Fruit fly (Drosophila melanogaster) whole organism, wandering third instar larva: ENCODE measurements around the gene Anp.

ENCODE experiments used
- Abd-B ChIP-seq: fragments of >200 bp; optimal IDR thresholded peaks from 2 replicates; lab custom pipeline; 2017; ENCODE audit warnings: missing biosample characterization, missing genetic modification characterization
- CG32264 ChIP-seq: fragments of 200-800 bp; sonication (Bioruptor generic); optimal IDR thresholded peaks from 2 replicates; lab custom pipeline; 2016; ENCODE audit warnings: missing biosample characterization, missing genetic modification characterization
- CG9705 ChIP-seq: fragments of 200-800 bp; sonication (Bioruptor generic); optimal IDR thresholded peaks from 2 replicates; lab custom pipeline; 2018; ENCODE audit warnings: missing biosample characterization, mild to moderate bottlenecking, missing genetic modification characterization
- CrebA ChIP-seq: fragments of 200-800 bp; sonication (Bioruptor generic); optimal IDR thresholded peaks from 2 replicates; lab custom pipeline; 2016; ENCODE audit warnings: missing biosample characterization, mild to moderate bottlenecking, missing genetic modification characterization, borderline replicate concordance
- Dfd ChIP-seq: fragments of >200 bp; optimal IDR thresholded peaks from 2 replicates; lab custom pipeline; 2017; ENCODE audit warnings: missing biosample characterization, missing genetic modification characterization
- Dif ChIP-seq: fragments of 200-275, 200-300 bp; sonication (Bioruptor generic); optimal IDR thresholded peaks from 2 replicates; lab custom pipeline; 2018; ENCODE audit warnings: missing biosample characterization, missing genetic modification characterization; ENCODE audit not compliant: partially characterized antibody
- GATAd ChIP-seq: sonication (Bioruptor generic); optimal IDR thresholded peaks from 2 replicates; lab custom pipeline; 2016; ENCODE audit warnings: missing biosample characterization, missing genetic modification characterization
- HLH106 ChIP-seq: fragments of 200-800 bp; optimal IDR thresholded peaks from 3 replicates; lab custom pipeline; 2019; ENCODE audit warnings: missing biosample characterization, mild to moderate bottlenecking, missing genetic modification characterization, moderate library complexity
- Hnf4 ChIP-seq: fragments of 200-800 bp; sonication (Bioruptor generic); optimal IDR thresholded peaks from 2 replicates; lab custom pipeline; 2016; ENCODE audit warnings: missing biosample characterization, mild to moderate bottlenecking, missing genetic modification characterization
- Hr78 ChIP-seq: fragments of >200 bp; optimal IDR thresholded peaks from 2 replicates; lab custom pipeline; 2017; ENCODE audit warnings: missing biosample characterization, missing genetic modification characterization
- Hr83 ChIP-seq: fragments of 200-300 bp; sonication (Bioruptor generic); optimal IDR thresholded peaks from 2 replicates; lab custom pipeline; 2016; ENCODE audit warnings: missing biosample characterization, mild to moderate bottlenecking, missing genetic modification characterization, moderate library complexity; ENCODE audit not compliant: poor library complexity, severe bottlenecking
- Jra ChIP-seq: sonication (Bioruptor generic); optimal IDR thresholded peaks from 2 replicates; lab custom pipeline; 2016; ENCODE audit warnings: missing biosample characterization, missing genetic modification characterization
- Mio ChIP-seq: sonication (Bioruptor generic); optimal IDR thresholded peaks from 2 replicates; lab custom pipeline; 2016; ENCODE audit warnings: missing biosample characterization, missing genetic modification characterization
- Myc ChIP-seq: fragments of >200 bp; optimal IDR thresholded peaks from 2 replicates; lab custom pipeline; 2017
- N ChIP-seq: fragments of >200 bp; optimal IDR thresholded peaks from 2 replicates; lab custom pipeline; 2018; ENCODE audit warnings: missing biosample characterization, missing external identifiers, missing genetic modification characterization
- OdsH ChIP-seq: fragments of 200-800 bp; sonication (Bioruptor generic); optimal IDR thresholded peaks from 2 replicates; lab custom pipeline; 2016; ENCODE audit warnings: missing biosample characterization, mild to moderate bottlenecking, missing genetic modification characterization
- Rel ChIP-seq, 2 experiments: fragments of 200-800 bp; sonication (Bioruptor generic) in 1 of 2; optimal IDR thresholded peaks; 2 replicates in 1 of 2; 3 replicates in 1 of 2; lab custom pipeline; 2016 to 2019; ENCODE audit warnings: mild to moderate bottlenecking in 2 of 2, missing biosample characterization in 2 of 2, missing genetic modification characterization in 2 of 2, moderate library complexity in 1 of 2
- Sp1 ChIP-seq: fragments of 200-800 bp; sonication (Bioruptor generic); optimal IDR thresholded peaks from 3 replicates; lab custom pipeline; 2019; ENCODE audit warnings: missing biosample characterization, mild to moderate bottlenecking, missing genetic modification characterization, moderate library complexity
- Vsx2 ChIP-seq: fragments of 200-300, 225-300 bp; sonication (Bioruptor generic); optimal IDR thresholded peaks from 2 replicates; lab custom pipeline; 2018; ENCODE audit warnings: missing biosample characterization, missing genetic modification characterization; ENCODE audit not compliant: partially characterized antibody
- br ChIP-seq: fragments of 200-800 bp; sonication (Bioruptor generic); optimal IDR thresholded peaks from 2 replicates; lab custom pipeline; 2016; ENCODE audit warnings: missing biosample characterization, missing genetic modification characterization
- brk ChIP-seq: fragments of 200-800 bp; sonication (Bioruptor generic); optimal IDR thresholded peaks from 2 replicates; lab custom pipeline; 2016; ENCODE audit warnings: missing biosample characterization, mild to moderate bottlenecking, missing genetic modification characterization
- dl ChIP-seq, 2 experiments: fragments of 175-275, 200-275 bp in 1 of 2; fragments of 200-275 bp in 1 of 2; sonication (Bioruptor generic); optimal IDR thresholded peaks; lab custom pipeline; 2018; ENCODE audit warnings: mild to moderate bottlenecking in 2 of 2, missing biosample characterization in 2 of 2, missing genetic modification characterization in 2 of 2, moderate library complexity in 2 of 2; ENCODE audit not compliant: partially characterized antibody in 2 of 2, insufficient read depth in 1 of 2
- dmrt93B ChIP-seq: fragments of 200-800 bp; sonication (Bioruptor generic); optimal IDR thresholded peaks from 2 replicates; lab custom pipeline; 2018; ENCODE audit warnings: missing biosample characterization, mild to moderate bottlenecking, missing genetic modification characterization
- dsf ChIP-seq: sonication (Bioruptor generic); optimal IDR thresholded peaks from 2 replicates; lab custom pipeline; 2016; ENCODE audit warnings: missing biosample characterization, missing genetic modification characterization, borderline replicate concordance
- ey ChIP-seq: fragments of 200-800 bp; sonication (Bioruptor generic); optimal IDR thresholded peaks from 2 replicates; lab custom pipeline; 2016; ENCODE audit warnings: missing biosample characterization, missing genetic modification characterization
- foxo ChIP-seq, 2 experiments: fragments of 200-800 bp; sonication (Bioruptor generic); optimal IDR thresholded peaks; 2 replicates in 1 of 2; 3 replicates in 1 of 2; lab custom pipeline; 2016 to 2017; ENCODE audit warnings: missing biosample characterization in 2 of 2, missing genetic modification characterization in 2 of 2
- fru ChIP-seq: fragments of 200-800 bp; sonication (Bioruptor generic); optimal IDR thresholded peaks from 3 replicates; lab custom pipeline; 2016; ENCODE audit warnings: missing biosample characterization, mild to moderate bottlenecking, missing genetic modification characterization
- h ChIP-seq: fragments of 200-800 bp; sonication (Bioruptor generic); optimal IDR thresholded peaks from 3 replicates; lab custom pipeline; 2016; ENCODE audit warnings: missing biosample characterization, mild to moderate bottlenecking, missing genetic modification characterization
- jim ChIP-seq: fragments of 175-275, 200-325 bp; sonication (Bioruptor generic); optimal IDR thresholded peaks from 2 replicates; lab custom pipeline; 2016; ENCODE audit warnings: missing biosample characterization, mild to moderate bottlenecking, missing genetic modification characterization
- lola ChIP-seq: fragments of >200 bp; optimal IDR thresholded peaks from 2 replicates; lab custom pipeline; 2017; ENCODE audit warnings: missing biosample characterization, missing genetic modification characterization
- pan ChIP-seq: fragments of >200 bp; optimal IDR thresholded peaks from 2 replicates; lab custom pipeline; 2017
- psq ChIP-seq: fragments of 200-800 bp; sonication (Bioruptor generic); optimal IDR thresholded peaks from 3 replicates; lab custom pipeline; 2017; ENCODE audit warnings: missing biosample characterization, mild to moderate bottlenecking, missing genetic modification characterization, moderate library complexity
- rgr ChIP-seq: fragments of 200-800 bp; sonication (Bioruptor generic); optimal IDR thresholded peaks from 3 replicates; lab custom pipeline; 2016; ENCODE audit warnings: missing biosample characterization, mild to moderate bottlenecking, missing genetic modification characterization
- sage ChIP-seq: fragments of 200-800 bp; sonication (Bioruptor generic); optimal IDR thresholded peaks from 2 replicates; lab custom pipeline; 2016; ENCODE audit warnings: missing biosample characterization, mild to moderate bottlenecking, missing genetic modification characterization
- sv ChIP-seq: fragments of 200-800 bp; sonication (Bioruptor generic); optimal IDR thresholded peaks from 3 replicates; lab custom pipeline; 2016; ENCODE audit warnings: missing biosample characterization, missing genetic modification characterization
- tai ChIP-seq: sonication (Bioruptor generic); optimal IDR thresholded peaks from 2 replicates; lab custom pipeline; 2016; ENCODE audit warnings: missing biosample characterization, missing genetic modification characterization
- usp ChIP-seq: fragments of >200 bp; optimal IDR thresholded peaks from 2 replicates; lab custom pipeline; 2017; ENCODE audit warnings: missing biosample characterization, missing genetic modification characterization
- woc ChIP-seq: sonication (Bioruptor generic); optimal IDR thresholded peaks from 2 replicates; lab custom pipeline; 2016; ENCODE audit warnings: missing biosample characterization, mild to moderate bottlenecking, missing genetic modification characterization

The Anp gene

dm6 chr3R:30258298-30258990 lies 48.7 kb downstream of the Anp start:
- peak; percentile 26 for TF ChIP-seq sage (GFP tag; lab: Kevin White, UChicago)
- TF ChIP-seq foxo (GFP tag; optimal IDR thresholded peaks at IDR 0.05; lab: Kevin White, UChicago), result peak; percentile 11 to 93
- peak; percentile 52 for TF ChIP-seq dmrt93B (GFP tag; lab: Kevin White, UChicago)
- TF ChIP-seq pan (lab: Kevin White, UChicago), result no peak
- TF ChIP-seq Vsx2 (GFP tag; lab: Kevin White, UChicago), result no peak
- TF ChIP-seq br (GFP tag; lab: Kevin White, UChicago), result peak; percentile 80
- TF ChIP-seq dl (GFP tag; optimal IDR thresholded peaks at IDR 0.05; lab: Kevin White, UChicago; ENCODE audit: insufficient read depth in 1 of 2, partially characterized antibody in 2 of 2), result no peak
- no peak for TF ChIP-seq lola (GFP tag; lab: Kevin White, UChicago)
- TF ChIP-seq Dif, result no peak
- no peak for TF ChIP-seq GATAd (GFP tag; lab: Kevin White, UChicago)
- peak; percentile 83 for TF ChIP-seq rgr (GFP tag; lab: Kevin White, UChicago)
- peak; percentile 84 for TF ChIP-seq OdsH (GFP tag; lab: Kevin White, UChicago)
- peak; percentile 39 for TF ChIP-seq CrebA (GFP tag; lab: Kevin White, UChicago)
- no peak for TF ChIP-seq Hr83 (GFP tag; lab: Kevin White, UChicago)
- peak; percentile 84 for TF ChIP-seq ey (GFP tag; lab: Kevin White, UChicago)
- TF ChIP-seq Rel (GFP tag; optimal IDR thresholded peaks at IDR 0.05; lab: Kevin White, UChicago), result peak; percentile 47
- TF ChIP-seq Rel (tag; optimal IDR thresholded peaks at IDR 0.05; lab: Kevin White, UChicago), result no peak
- TF ChIP-seq CG32264 (GFP tag; lab: Kevin White, UChicago), result peak; percentile 53
- TF ChIP-seq Hnf4 (GFP tag; lab: Kevin White, UChicago), result peak; percentile 81
- peak; percentile 86 for TF ChIP-seq Dfd (GFP tag; lab: Kevin White, UChicago)
- peak; percentile 50 for TF ChIP-seq CG9705
- TF ChIP-seq Mio (GFP tag; lab: Kevin White, UChicago), result no peak
- TF ChIP-seq sv (GFP tag; lab: Kevin White, UChicago), result no peak
- peak; percentile 92 for TF ChIP-seq fru (GFP tag; lab: Kevin White, UChicago)
- TF ChIP-seq N (GFP tag; lab: Kevin White, UChicago), result no peak
- TF ChIP-seq Hr78 (GFP tag; lab: Kevin White, UChicago), result no peak
- peak; percentile 89 for TF ChIP-seq HLH106
- TF ChIP-seq Sp1, result peak; percentile 80
- TF ChIP-seq jim (GFP tag; lab: Kevin White, UChicago), result no peak
- TF ChIP-seq Abd-B, result no peak
- TF ChIP-seq brk (GFP tag; lab: Kevin White, UChicago), result peak; percentile 76
- TF ChIP-seq tai (GFP tag; lab: Kevin White, UChicago), result peak; percentile 66
- peak; percentile 31 for TF ChIP-seq woc (GFP tag; lab: Kevin White, UChicago)
- TF ChIP-seq Myc (lab: Kevin White, UChicago), result no peak
- TF ChIP-seq Jra (GFP tag; lab: Kevin White, UChicago), result peak; percentile 46
- peak; percentile 8 for TF ChIP-seq dsf (GFP tag; lab: Kevin White, UChicago)
- TF ChIP-seq usp (GFP tag; lab: Kevin White, UChicago), result no peak
- TF ChIP-seq h (GFP tag; lab: Kevin White, UChicago), result peak; percentile 95
- peak; percentile 29 for TF ChIP-seq psq (GFP tag; lab: Kevin White, UChicago)
- TF ChIP-seq, all 38 proteins: peak for 23

DNA sequence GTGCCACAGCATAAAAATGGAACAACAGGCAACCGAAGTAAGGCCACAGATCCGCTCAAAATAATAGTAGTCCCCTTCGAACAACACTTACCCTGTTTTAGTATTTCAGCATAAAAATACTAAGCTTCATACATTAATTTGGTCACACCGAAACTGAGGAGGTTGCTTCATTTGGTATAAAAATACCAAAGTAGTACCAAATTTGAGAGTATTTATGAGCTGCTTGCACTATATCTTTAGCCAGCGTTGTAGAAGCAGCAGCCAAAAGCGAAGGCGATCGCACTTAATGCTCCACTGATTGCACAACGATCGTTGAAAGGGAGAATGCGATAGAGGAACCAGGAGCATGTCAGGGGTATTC lies 49.2 kb downstream of the Anp start:
- TF ChIP-seq br (GFP tag; lab: Kevin White, UChicago), result peak; percentile 95
- TF ChIP-seq Sp1, result peak; percentile 92
- TF ChIP-seq HLH106, result peak; percentile 89
- TF ChIP-seq OdsH (GFP tag; lab: Kevin White, UChicago), result peak; percentile 92
- no peak for TF ChIP-seq sv (GFP tag; lab: Kevin White, UChicago)
- no peak for TF ChIP-seq Dfd (GFP tag; lab: Kevin White, UChicago)
- TF ChIP-seq Jra (GFP tag; lab: Kevin White, UChicago), result peak; percentile 43
- no peak for TF ChIP-seq usp (GFP tag; lab: Kevin White, UChicago)
- no peak for TF ChIP-seq dl (GFP tag; optimal IDR thresholded peaks at IDR 0.05; lab: Kevin White, UChicago; ENCODE audit: insufficient read depth in 1 of 2, partially characterized antibody in 2 of 2)
- TF ChIP-seq Hnf4 (GFP tag; lab: Kevin White, UChicago), result peak; percentile 85
- no peak for TF ChIP-seq Myc (lab: Kevin White, UChicago)
- TF ChIP-seq CG9705, result peak; percentile 55
- peak; percentile 95 for TF ChIP-seq psq (GFP tag; lab: Kevin White, UChicago)
- peak; percentile 70 for TF ChIP-seq tai (GFP tag; lab: Kevin White, UChicago)
- peak; percentile 90 for TF ChIP-seq rgr (GFP tag; lab: Kevin White, UChicago)
- no peak for TF ChIP-seq lola (GFP tag; lab: Kevin White, UChicago)
- TF ChIP-seq Abd-B, result no peak
- peak; percentile 95 for TF ChIP-seq h (GFP tag; lab: Kevin White, UChicago)
- no peak for TF ChIP-seq GATAd (GFP tag; lab: Kevin White, UChicago)
- TF ChIP-seq Vsx2 (GFP tag; lab: Kevin White, UChicago), result no peak
- TF ChIP-seq ey (GFP tag; lab: Kevin White, UChicago), result peak; percentile 94
- peak; percentile 84 to 92 for TF ChIP-seq foxo (GFP tag; optimal IDR thresholded peaks at IDR 0.05; lab: Kevin White, UChicago)
- TF ChIP-seq CG32264 (GFP tag; lab: Kevin White, UChicago), result peak; percentile 92
- TF ChIP-seq Hr83 (GFP tag; lab: Kevin White, UChicago), result peak; percentile 16
- no peak for TF ChIP-seq Hr78 (GFP tag; lab: Kevin White, UChicago)
- no peak for TF ChIP-seq dsf (GFP tag; lab: Kevin White, UChicago)
- peak; percentile 87 for TF ChIP-seq sage (GFP tag; lab: Kevin White, UChicago)
- peak; percentile 96 for TF ChIP-seq fru (GFP tag; lab: Kevin White, UChicago)
- no peak for TF ChIP-seq N (GFP tag; lab: Kevin White, UChicago)
- TF ChIP-seq Rel (GFP tag; optimal IDR thresholded peaks at IDR 0.05; lab: Kevin White, UChicago), result peak; percentile 81
- TF ChIP-seq Rel (tag; optimal IDR thresholded peaks at IDR 0.05; lab: Kevin White, UChicago), result peak; percentile 39
- peak; percentile 81 for TF ChIP-seq dmrt93B (GFP tag; lab: Kevin White, UChicago)
- TF ChIP-seq Dif, result no peak
- TF ChIP-seq woc (GFP tag; lab: Kevin White, UChicago), result peak; percentile 93
- TF ChIP-seq brk (GFP tag; lab: Kevin White, UChicago), result peak; percentile 68
- TF ChIP-seq jim (GFP tag; lab: Kevin White, UChicago), result no peak
- peak; percentile 72 for TF ChIP-seq CrebA (GFP tag; lab: Kevin White, UChicago)
- peak; percentile 34 for TF ChIP-seq Mio (GFP tag; lab: Kevin White, UChicago)
